Worm (Caenorhabditis elegans): ENCODE results near the gene C55C3.4.

Gene C55C3.4

DNA sequence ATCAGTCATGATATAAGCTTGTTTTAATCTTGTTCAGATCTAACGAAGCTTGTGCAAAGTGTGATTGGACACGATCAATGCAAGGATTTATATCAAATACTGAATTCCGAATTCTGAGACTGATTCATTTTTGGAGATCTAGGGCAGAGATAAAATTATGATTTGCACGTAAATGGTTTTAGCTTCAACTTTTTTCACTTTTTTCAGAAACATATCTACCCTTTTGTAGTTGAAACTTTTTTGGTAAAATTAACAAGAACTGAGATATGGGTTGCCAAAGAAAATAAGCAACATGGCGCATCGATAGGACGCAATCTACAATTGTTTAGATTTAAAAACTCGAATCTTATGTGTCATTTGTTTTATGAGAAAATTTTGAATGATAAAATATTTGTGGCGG, at the start of gene C55C3.4:
TSS of gene C55C3.4 (minus strand) at position 101 of the 400 bp plus-strand sequence.
- no peak for TF ChIP-seq C34B4.2 (tag; optimal IDR thresholded peaks at IDR 0.05)
- TF ChIP-seq sptf-1 (tag; optimal IDR thresholded peaks at IDR 0.05) = no peak
- TF ChIP-seq C16A3.4 (tag; optimal IDR thresholded peaks at IDR 0.05) = no peak

- peak; percentile 17 for TF ChIP-seq lin-14 (GFP tag; optimal IDR thresholded peaks at IDR 0.05)
- peak; percentile 21 for TF ChIP-seq fkh-8 (tag; optimal IDR thresholded peaks at IDR 0.05)
- no peak for TF ChIP-seq fkh-4 (tag; optimal IDR thresholded peaks at IDR 0.05; ENCODE audit: borderline replicate concordance)
- no peak for TF ChIP-seq snu-23 (GFP tag; optimal IDR thresholded peaks at IDR 0.05)
- TF ChIP-seq efl-1 (optimal IDR thresholded peaks at IDR 0.05) = no peak
- peak in 1 of 2 experiments; percentile 26 for TF ChIP-seq efl-1 (GFP tag; optimal IDR thresholded peaks at IDR 0.05 in 1 of 2)
- no peak for TF ChIP-seq efl-3 (GFP tag; optimal IDR thresholded peaks at IDR 0.05)
Observed at ce11 chrIV:5725300-5725699, 47.4 kb upstream of the C55C3.4 start, which contains the start of gene H35B03.1. Gene H35B03.1 (plus strand): TSS chrIV:5725600.

- TF ChIP-seq mdl-1 (tag; optimal IDR thresholded peaks at IDR 0.05) = no peak
- no peak for TF ChIP-seq ceh-90 (tag; optimal IDR thresholded peaks at IDR 0.05)
- TF ChIP-seq nhr-85 (tag) = peak; percentile 39
- peak; percentile 50 for TF ChIP-seq lin-14 (GFP tag; optimal IDR thresholded peaks at IDR 0.05)
- TF ChIP-seq pqm-1 (tag; optimal IDR thresholded peaks at IDR 0.05) = no peak
- TF ChIP-seq fkh-10 (GFP tag; optimal IDR thresholded peaks at IDR 0.05) = peak; percentile 70
Observed at ce11 chrIV:5723659-5724058, 45.7 kb upstream of the C55C3.4 start.

- TF ChIP-seq efl-1 (optimal IDR thresholded peaks at IDR 0.05) (no peak), efl-1 (GFP tag; optimal IDR thresholded peaks at IDR 0.05 in 1 of 2) (peak in 1 of 2 experiments; percentile 41), egl-13 (tag; optimal IDR thresholded peaks at IDR 0.05) (no peak), fos-1 (tag; optimal IDR thresholded peaks at IDR 0.05) (no peak), nhr-237 (tag; optimal IDR thresholded peaks at IDR 0.05) (no peak), skn-1 (tag; optimal IDR thresholded peaks at IDR 0.05) (no peak), zip-4 (GFP tag; optimal IDR thresholded peaks at IDR 0.05) (no peak), hlh-17 (GFP tag; optimal IDR thresholded peaks at IDR 0.05; ENCODE audit: borderline replicate concordance) (no peak), sptf-1 (tag; optimal IDR thresholded peaks at IDR 0.05) (no peak), fkh-10 (GFP tag; optimal IDR thresholded peaks at IDR 0.05) (peak; percentile 29), ama-1 (optimal IDR thresholded peaks at IDR 0.05) (no peak), tbx-2 (tag; optimal IDR thresholded peaks at IDR 0.05) (no peak), unc-86 (tag; optimal IDR thresholded peaks at IDR 0.05) (no peak), lin-35 (GFP tag; optimal IDR thresholded peaks at IDR 0.05) (no peak)
Observed at ce11 chrIV:5715341-5716112, 37.6 kb upstream of the C55C3.4 start.

- TF ChIP-seq blmp-1 (tag; optimal IDR thresholded peaks at IDR 0.05) (peak; percentile 88), ztf-11 (tag; optimal IDR thresholded peaks at IDR 0.05) (no peak), nhr-85 (tag) (peak; percentile 19)
Observed at ce11 chrIV:5708796-5709195, 30.9 kb upstream of the C55C3.4 start, which contains the start of gene C55C3.1. Gene C55C3.1 (plus strand): TSS chrIV:5709096.

- TF ChIP-seq snu-23 (GFP tag; optimal IDR thresholded peaks at IDR 0.05) (peak; percentile 27), ceh-8 (GFP tag; optimal IDR thresholded peaks at IDR 0.05) (no peak), nhr-85 (tag) (peak; percentile 46), ceh-90 (tag; optimal IDR thresholded peaks at IDR 0.05) (no peak), mep-1 (tag; optimal IDR thresholded peaks at IDR 0.05) (peak; percentile 3), elt-3 (tag; optimal IDR thresholded peaks at IDR 0.05) (peak in 1 of 6 experiments; percentile 59), blmp-1 (tag; optimal IDR thresholded peaks at IDR 0.05) (peak; percentile 79)
Observed at ce11 chrIV:5706603-5707002, 28.7 kb upstream of the C55C3.4 start.

Measured in whole organism, L1 larva.